Fruit fly (Drosophila melanogaster) whole organism, wandering third instar larva: Measurements from ENCODE around the gene CG5762.

Experiments
- CG32264 ChIP-seq: fragments of 200-800 bp; sonication (Bioruptor generic); optimal IDR thresholded peaks from 2 replicates; lab custom pipeline; 2016; ENCODE audit warnings: missing biosample characterization, missing genetic modification characterization
- CG9705 ChIP-seq: fragments of 200-800 bp; sonication (Bioruptor generic); optimal IDR thresholded peaks from 2 replicates; lab custom pipeline; 2018; ENCODE audit warnings: missing biosample characterization, mild to moderate bottlenecking, missing genetic modification characterization
- CrebA ChIP-seq: fragments of 200-800 bp; sonication (Bioruptor generic); optimal IDR thresholded peaks from 2 replicates; lab custom pipeline; 2016; ENCODE audit warnings: missing biosample characterization, mild to moderate bottlenecking, missing genetic modification characterization, borderline replicate concordance
- Dfd ChIP-seq: fragments of >200 bp; optimal IDR thresholded peaks from 2 replicates; lab custom pipeline; 2017; ENCODE audit warnings: missing biosample characterization, missing genetic modification characterization
- Dif ChIP-seq: fragments of 200-275, 200-300 bp; sonication (Bioruptor generic); optimal IDR thresholded peaks from 2 replicates; lab custom pipeline; 2018; ENCODE audit warnings: missing biosample characterization, missing genetic modification characterization; ENCODE audit not compliant: partially characterized antibody
- GATAd ChIP-seq: sonication (Bioruptor generic); optimal IDR thresholded peaks from 2 replicates; lab custom pipeline; 2016; ENCODE audit warnings: missing biosample characterization, missing genetic modification characterization
- HLH106 ChIP-seq: fragments of 200-800 bp; optimal IDR thresholded peaks from 3 replicates; lab custom pipeline; 2019; ENCODE audit warnings: missing biosample characterization, mild to moderate bottlenecking, missing genetic modification characterization, moderate library complexity
- Hr78 ChIP-seq: fragments of >200 bp; optimal IDR thresholded peaks from 2 replicates; lab custom pipeline; 2017; ENCODE audit warnings: missing biosample characterization, missing genetic modification characterization
- Hr83 ChIP-seq: fragments of 200-300 bp; sonication (Bioruptor generic); optimal IDR thresholded peaks from 2 replicates; lab custom pipeline; 2016; ENCODE audit warnings: missing biosample characterization, mild to moderate bottlenecking, missing genetic modification characterization, moderate library complexity; ENCODE audit not compliant: poor library complexity, severe bottlenecking
- Jra ChIP-seq: sonication (Bioruptor generic); optimal IDR thresholded peaks from 2 replicates; lab custom pipeline; 2016; ENCODE audit warnings: missing biosample characterization, missing genetic modification characterization
- Mio ChIP-seq: sonication (Bioruptor generic); optimal IDR thresholded peaks from 2 replicates; lab custom pipeline; 2016; ENCODE audit warnings: missing biosample characterization, missing genetic modification characterization
- Myc ChIP-seq: fragments of >200 bp; optimal IDR thresholded peaks from 2 replicates; lab custom pipeline; 2017
- N ChIP-seq: fragments of >200 bp; optimal IDR thresholded peaks from 2 replicates; lab custom pipeline; 2018; ENCODE audit warnings: missing biosample characterization, missing external identifiers, missing genetic modification characterization
- OdsH ChIP-seq: fragments of 200-800 bp; sonication (Bioruptor generic); optimal IDR thresholded peaks from 2 replicates; lab custom pipeline; 2016; ENCODE audit warnings: missing biosample characterization, mild to moderate bottlenecking, missing genetic modification characterization
- Rel ChIP-seq, 2 experiments: fragments of 200-800 bp; sonication (Bioruptor generic) in 1 of 2; optimal IDR thresholded peaks; 2 replicates in 1 of 2; 3 replicates in 1 of 2; lab custom pipeline; 2016 to 2019; ENCODE audit warnings: mild to moderate bottlenecking in 2 of 2, missing biosample characterization in 2 of 2, missing genetic modification characterization in 2 of 2, moderate library complexity in 1 of 2
- Sp1 ChIP-seq: fragments of 200-800 bp; sonication (Bioruptor generic); optimal IDR thresholded peaks from 3 replicates; lab custom pipeline; 2019; ENCODE audit warnings: missing biosample characterization, mild to moderate bottlenecking, missing genetic modification characterization, moderate library complexity
- Vsx2 ChIP-seq: fragments of 200-300, 225-300 bp; sonication (Bioruptor generic); optimal IDR thresholded peaks from 2 replicates; lab custom pipeline; 2018; ENCODE audit warnings: missing biosample characterization, missing genetic modification characterization; ENCODE audit not compliant: partially characterized antibody
- br ChIP-seq: fragments of 200-800 bp; sonication (Bioruptor generic); optimal IDR thresholded peaks from 2 replicates; lab custom pipeline; 2016; ENCODE audit warnings: missing biosample characterization, missing genetic modification characterization
- dl ChIP-seq, 2 experiments: fragments of 175-275, 200-275 bp in 1 of 2; fragments of 200-275 bp in 1 of 2; sonication (Bioruptor generic); optimal IDR thresholded peaks; lab custom pipeline; 2018; ENCODE audit warnings: mild to moderate bottlenecking in 2 of 2, missing biosample characterization in 2 of 2, missing genetic modification characterization in 2 of 2, moderate library complexity in 2 of 2; ENCODE audit not compliant: partially characterized antibody in 2 of 2, insufficient read depth in 1 of 2
- dmrt93B ChIP-seq: fragments of 200-800 bp; sonication (Bioruptor generic); optimal IDR thresholded peaks from 2 replicates; lab custom pipeline; 2018; ENCODE audit warnings: missing biosample characterization, mild to moderate bottlenecking, missing genetic modification characterization
- dsf ChIP-seq: sonication (Bioruptor generic); optimal IDR thresholded peaks from 2 replicates; lab custom pipeline; 2016; ENCODE audit warnings: missing biosample characterization, missing genetic modification characterization, borderline replicate concordance
- ey ChIP-seq: fragments of 200-800 bp; sonication (Bioruptor generic); optimal IDR thresholded peaks from 2 replicates; lab custom pipeline; 2016; ENCODE audit warnings: missing biosample characterization, missing genetic modification characterization
- foxo ChIP-seq, 2 experiments: fragments of 200-800 bp; sonication (Bioruptor generic); optimal IDR thresholded peaks; 2 replicates in 1 of 2; 3 replicates in 1 of 2; lab custom pipeline; 2016 to 2017; ENCODE audit warnings: missing biosample characterization in 2 of 2, missing genetic modification characterization in 2 of 2
- fru ChIP-seq: fragments of 200-800 bp; sonication (Bioruptor generic); optimal IDR thresholded peaks from 3 replicates; lab custom pipeline; 2016; ENCODE audit warnings: missing biosample characterization, mild to moderate bottlenecking, missing genetic modification characterization
- h ChIP-seq: fragments of 200-800 bp; sonication (Bioruptor generic); optimal IDR thresholded peaks from 3 replicates; lab custom pipeline; 2016; ENCODE audit warnings: missing biosample characterization, mild to moderate bottlenecking, missing genetic modification characterization
- jim ChIP-seq: fragments of 175-275, 200-325 bp; sonication (Bioruptor generic); optimal IDR thresholded peaks from 2 replicates; lab custom pipeline; 2016; ENCODE audit warnings: missing biosample characterization, mild to moderate bottlenecking, missing genetic modification characterization
- lola ChIP-seq: fragments of >200 bp; optimal IDR thresholded peaks from 2 replicates; lab custom pipeline; 2017; ENCODE audit warnings: missing biosample characterization, missing genetic modification characterization
- pan ChIP-seq: fragments of >200 bp; optimal IDR thresholded peaks from 2 replicates; lab custom pipeline; 2017
- psq ChIP-seq: fragments of 200-800 bp; sonication (Bioruptor generic); optimal IDR thresholded peaks from 3 replicates; lab custom pipeline; 2017; ENCODE audit warnings: missing biosample characterization, mild to moderate bottlenecking, missing genetic modification characterization, moderate library complexity
- rgr ChIP-seq: fragments of 200-800 bp; sonication (Bioruptor generic); optimal IDR thresholded peaks from 3 replicates; lab custom pipeline; 2016; ENCODE audit warnings: missing biosample characterization, mild to moderate bottlenecking, missing genetic modification characterization
- sage ChIP-seq: fragments of 200-800 bp; sonication (Bioruptor generic); optimal IDR thresholded peaks from 2 replicates; lab custom pipeline; 2016; ENCODE audit warnings: missing biosample characterization, mild to moderate bottlenecking, missing genetic modification characterization
- sv ChIP-seq: fragments of 200-800 bp; sonication (Bioruptor generic); optimal IDR thresholded peaks from 3 replicates; lab custom pipeline; 2016; ENCODE audit warnings: missing biosample characterization, missing genetic modification characterization
- tai ChIP-seq: sonication (Bioruptor generic); optimal IDR thresholded peaks from 2 replicates; lab custom pipeline; 2016; ENCODE audit warnings: missing biosample characterization, missing genetic modification characterization
- usp ChIP-seq: fragments of >200 bp; optimal IDR thresholded peaks from 2 replicates; lab custom pipeline; 2017; ENCODE audit warnings: missing biosample characterization, missing genetic modification characterization
- woc ChIP-seq: sonication (Bioruptor generic); optimal IDR thresholded peaks from 2 replicates; lab custom pipeline; 2016; ENCODE audit warnings: missing biosample characterization, mild to moderate bottlenecking, missing genetic modification characterization

CG5762 gene

DNA sequence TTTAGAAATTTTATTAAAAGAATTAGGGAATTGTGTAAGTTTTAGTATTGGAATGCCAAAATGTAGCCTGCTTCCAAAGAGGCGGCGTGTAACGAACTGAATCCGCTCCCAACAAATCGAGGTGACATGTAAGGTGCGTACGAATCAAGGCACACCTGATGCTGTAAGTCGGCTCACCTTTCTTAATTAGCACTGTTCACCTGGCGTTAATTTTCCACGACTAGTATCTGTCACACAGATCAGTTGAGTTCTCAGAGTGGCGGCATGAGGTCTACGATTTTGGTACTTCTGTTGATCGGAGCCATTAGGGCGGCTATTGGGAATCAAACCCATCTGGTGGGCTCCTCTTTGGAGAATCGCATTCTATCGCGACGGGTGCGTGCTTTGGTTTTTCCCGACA is at the start of gene CG5762, which contains the start of gene CG33339:
CG5762 (minus strand) TSS at position 101 of the 400 bp plus-strand sequence.
CG33339 (plus strand) TSS at position 265 of the 400 bp plus-strand sequence.
- no peak for TF ChIP-seq Hr78 (GFP tag; lab: Kevin White, UChicago)
- no peak for TF ChIP-seq Mio (GFP tag; lab: Kevin White, UChicago)
- TF ChIP-seq Dfd, result no peak
- no peak for TF ChIP-seq Rel (GFP tag; optimal IDR thresholded peaks at IDR 0.05; lab: Kevin White, UChicago)
- TF ChIP-seq Rel (tag; optimal IDR thresholded peaks at IDR 0.05; lab: Kevin White, UChicago), result no peak
- no peak for TF ChIP-seq Hr83 (GFP tag; lab: Kevin White, UChicago)
- no peak for TF ChIP-seq pan (lab: Kevin White, UChicago)
- TF ChIP-seq Vsx2 (GFP tag; lab: Kevin White, UChicago), result no peak
- no peak for TF ChIP-seq jim (GFP tag; lab: Kevin White, UChicago)
- no peak for TF ChIP-seq CG9705 (GFP tag; lab: Kevin White, UChicago)
- no peak for TF ChIP-seq sv (GFP tag; lab: Kevin White, UChicago)
- no peak for TF ChIP-seq ey (GFP tag; lab: Kevin White, UChicago)
- TF ChIP-seq OdsH, result no peak
- TF ChIP-seq tai (GFP tag; lab: Kevin White, UChicago), result no peak
- no peak for TF ChIP-seq CG32264 (GFP tag; lab: Kevin White, UChicago)
- no peak for TF ChIP-seq usp
- no peak for TF ChIP-seq dsf (GFP tag; lab: Kevin White, UChicago)
- TF ChIP-seq h (GFP tag; lab: Kevin White, UChicago), result no peak
- no peak for TF ChIP-seq Myc
- TF ChIP-seq, all 38 proteins: peak for 0

DNA sequence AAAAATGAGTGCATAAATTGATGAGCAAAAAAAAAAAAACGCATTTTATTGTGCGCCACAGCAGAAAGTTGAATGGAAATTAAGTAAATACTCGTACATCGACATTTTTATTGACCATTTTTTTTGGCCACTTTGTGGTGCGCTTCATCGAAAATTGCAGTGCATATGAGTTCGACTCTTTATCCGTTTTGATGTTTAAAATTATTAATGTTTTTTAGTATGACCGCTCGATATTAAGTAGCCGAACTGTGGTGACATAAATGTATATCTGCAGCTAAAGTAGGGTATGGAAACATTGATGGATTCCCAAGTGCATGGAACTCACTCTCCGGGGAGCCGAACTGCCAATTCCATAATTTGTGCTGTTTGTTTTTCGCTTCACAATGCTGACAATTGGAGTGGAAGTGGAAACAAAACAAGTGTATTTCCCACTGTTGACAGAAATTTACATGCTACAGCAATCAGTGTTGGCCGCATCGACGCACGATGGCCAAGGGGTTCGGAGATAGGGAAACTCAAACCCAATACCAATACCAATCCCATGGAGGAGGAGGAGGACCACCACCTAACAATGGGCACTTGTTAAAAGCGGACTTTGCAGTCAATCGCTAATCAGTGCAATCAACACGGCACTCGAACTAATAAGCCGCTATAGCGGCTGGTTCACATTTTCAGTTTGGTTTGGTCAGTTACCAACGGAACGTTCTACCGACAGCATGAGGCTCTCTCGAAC is 30.9 kb upstream of the CG5762 start, which contains the start of gene CG13616:
CG13616 (plus strand) TSS at position 683 of the 733 bp plus-strand sequence.
- TF ChIP-seq br (no peak), pan (lab: Kevin White, UChicago) (no peak), CG32264 (GFP tag; lab: Kevin White, UChicago) (no peak), N (no peak), dmrt93B (GFP tag; lab: Kevin White, UChicago) (no peak), ey (GFP tag; lab: Kevin White, UChicago) (no peak), Dif (no peak), CG9705 (GFP tag; lab: Kevin White, UChicago) (no peak), Hr83 (GFP tag; lab: Kevin White, UChicago) (no peak), fru (no peak)

DNA sequence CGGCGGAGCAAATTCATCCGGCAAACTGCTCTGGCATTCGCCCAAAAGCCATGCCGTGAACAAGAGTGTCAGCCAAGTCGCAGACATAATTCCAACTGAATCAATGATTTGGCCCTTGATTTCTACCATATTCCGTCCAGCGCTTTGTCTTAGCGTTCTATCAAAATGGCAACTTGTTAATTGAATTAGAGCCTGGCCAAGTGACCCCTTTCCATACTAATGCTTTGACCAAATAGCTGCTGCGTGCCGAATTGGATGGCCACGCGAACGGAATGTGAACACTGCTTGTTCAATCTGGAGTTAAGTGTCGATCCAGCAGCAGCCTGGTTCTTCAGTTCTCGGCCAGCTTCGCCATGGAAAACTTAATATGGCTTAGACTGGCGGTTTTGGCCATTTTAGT is 28.8 kb upstream of the CG5762 start, which contains the start of the genes CG5768 and CG13615:
CG5768 (minus strand) TSS at position 101 of the 400 bp plus-strand sequence.
CG13615 (plus strand) TSS at position 280 of the 400 bp plus-strand sequence.
- TF ChIP-seq foxo (GFP tag; optimal IDR thresholded peaks at IDR 0.05; lab: Kevin White, UChicago) (no peak), woc (GFP tag; lab: Kevin White, UChicago) (no peak), Jra (GFP tag; lab: Kevin White, UChicago) (no peak), psq (GFP tag; lab: Kevin White, UChicago) (no peak), dmrt93B (GFP tag; lab: Kevin White, UChicago) (no peak), sage (GFP tag; lab: Kevin White, UChicago) (no peak), HLH106 (tag; lab: Kevin White, UChicago) (no peak), GATAd (GFP tag; lab: Kevin White, UChicago) (no peak), CG32264 (GFP tag; lab: Kevin White, UChicago) (no peak), h (GFP tag; lab: Kevin White, UChicago) (no peak), OdsH (no peak), Myc (no peak)
- TF ChIP-seq, all 38 proteins: peak for 0

DNA sequence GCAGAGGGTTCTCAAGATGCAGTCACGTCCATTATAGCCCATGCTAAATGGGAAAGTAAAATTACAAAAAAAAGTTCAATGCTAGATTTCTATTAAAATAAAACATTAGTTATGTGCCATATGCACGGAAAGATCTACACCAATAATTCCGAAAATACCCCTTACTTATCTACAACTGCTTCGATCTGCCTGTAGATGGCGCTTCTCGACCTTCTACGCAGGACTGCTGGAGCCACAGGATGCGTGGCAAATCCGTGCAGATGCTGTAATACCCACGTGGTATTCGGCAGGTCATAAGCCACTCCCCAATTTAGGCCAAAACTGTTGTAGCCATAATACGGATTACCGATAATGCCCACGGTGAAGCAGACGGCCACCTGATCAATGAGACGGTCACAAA is 25.0 kb upstream of the CG5762 start:
- no peak for TF ChIP-seq Dfd
- TF ChIP-seq N, result no peak
- TF ChIP-seq fru, result no peak
- TF ChIP-seq Sp1 (GFP tag; lab: Kevin White, UChicago), result no peak
- TF ChIP-seq usp, result no peak
- TF ChIP-seq, all 38 proteins: peak for 0

DNA sequence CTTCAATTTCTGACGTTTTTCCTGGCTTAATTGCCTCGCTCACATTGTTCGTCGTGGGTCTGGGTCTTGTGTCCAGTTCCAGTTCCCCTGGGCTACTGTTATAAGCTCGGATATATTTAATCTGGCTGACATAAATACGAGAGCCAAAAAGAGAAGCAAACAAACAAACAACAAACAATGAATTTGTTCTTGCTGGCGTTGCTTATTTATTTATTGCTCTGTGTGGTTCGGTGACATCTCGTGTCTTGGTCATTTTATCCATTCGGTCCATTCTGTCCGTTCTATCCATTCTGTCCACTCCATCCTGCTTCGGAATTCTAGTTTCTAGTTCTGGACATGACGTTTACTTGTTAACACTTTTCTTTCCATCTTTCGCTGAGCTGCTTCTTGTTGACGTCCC is 23.5 kb upstream of the CG5762 start, which contains the start of gene CG17780:
CG17780 (minus strand) TSS at position 101 of the 400 bp plus-strand sequence.
- TF ChIP-seq lola (GFP tag; lab: Kevin White, UChicago) (no peak), usp (no peak), CG9705 (GFP tag; lab: Kevin White, UChicago) (no peak), Hr83 (GFP tag; lab: Kevin White, UChicago) (no peak), Mio (GFP tag; lab: Kevin White, UChicago) (no peak), dl (GFP tag; optimal IDR thresholded peaks at IDR 0.05; lab: Kevin White, UChicago; ENCODE audit: insufficient read depth in 1 of 2, partially characterized antibody in 2 of 2) (no peak), fru (no peak), jim (GFP tag; lab: Kevin White, UChicago) (no peak), CrebA (no peak), pan (lab: Kevin White, UChicago) (no peak), rgr (GFP tag; lab: Kevin White, UChicago) (no peak), OdsH (no peak)
